Fruit fly (Drosophila melanogaster) whole organism, wandering third instar larva: ENCODE results near the gene CG1662.
A peak's percentile ranks its signal among the peaks of the same experiment; 100 is the strongest.

ENCODE experiments used
- Abd-B ChIP-seq: fragments of >200 bp; optimal IDR thresholded peaks from 2 replicates; lab custom pipeline; 2017; ENCODE audit warnings: missing biosample characterization, missing genetic modification characterization
- CG32264 ChIP-seq: fragments of 200-800 bp; sonication (Bioruptor generic); optimal IDR thresholded peaks from 2 replicates; lab custom pipeline; 2016; ENCODE audit warnings: missing biosample characterization, missing genetic modification characterization
- CG9705 ChIP-seq: fragments of 200-800 bp; sonication (Bioruptor generic); optimal IDR thresholded peaks from 2 replicates; lab custom pipeline; 2018; ENCODE audit warnings: missing biosample characterization, mild to moderate bottlenecking, missing genetic modification characterization
- CrebA ChIP-seq: fragments of 200-800 bp; sonication (Bioruptor generic); optimal IDR thresholded peaks from 2 replicates; lab custom pipeline; 2016; ENCODE audit warnings: missing biosample characterization, mild to moderate bottlenecking, missing genetic modification characterization, borderline replicate concordance
- Dfd ChIP-seq: fragments of >200 bp; optimal IDR thresholded peaks from 2 replicates; lab custom pipeline; 2017; ENCODE audit warnings: missing biosample characterization, missing genetic modification characterization
- Dif ChIP-seq: fragments of 200-275, 200-300 bp; sonication (Bioruptor generic); optimal IDR thresholded peaks from 2 replicates; lab custom pipeline; 2018; ENCODE audit warnings: missing biosample characterization, missing genetic modification characterization; ENCODE audit not compliant: partially characterized antibody
- GATAd ChIP-seq: sonication (Bioruptor generic); optimal IDR thresholded peaks from 2 replicates; lab custom pipeline; 2016; ENCODE audit warnings: missing biosample characterization, missing genetic modification characterization
- HLH106 ChIP-seq: fragments of 200-800 bp; optimal IDR thresholded peaks from 3 replicates; lab custom pipeline; 2019; ENCODE audit warnings: missing biosample characterization, mild to moderate bottlenecking, missing genetic modification characterization, moderate library complexity
- Hnf4 ChIP-seq: fragments of 200-800 bp; sonication (Bioruptor generic); optimal IDR thresholded peaks from 2 replicates; lab custom pipeline; 2016; ENCODE audit warnings: missing biosample characterization, mild to moderate bottlenecking, missing genetic modification characterization
- Hr78 ChIP-seq: fragments of >200 bp; optimal IDR thresholded peaks from 2 replicates; lab custom pipeline; 2017; ENCODE audit warnings: missing biosample characterization, missing genetic modification characterization
- Hr83 ChIP-seq: fragments of 200-300 bp; sonication (Bioruptor generic); optimal IDR thresholded peaks from 2 replicates; lab custom pipeline; 2016; ENCODE audit warnings: missing biosample characterization, mild to moderate bottlenecking, missing genetic modification characterization, moderate library complexity; ENCODE audit not compliant: poor library complexity, severe bottlenecking
- Jra ChIP-seq: sonication (Bioruptor generic); optimal IDR thresholded peaks from 2 replicates; lab custom pipeline; 2016; ENCODE audit warnings: missing biosample characterization, missing genetic modification characterization
- Mio ChIP-seq: sonication (Bioruptor generic); optimal IDR thresholded peaks from 2 replicates; lab custom pipeline; 2016; ENCODE audit warnings: missing biosample characterization, missing genetic modification characterization
- Myc ChIP-seq: fragments of >200 bp; optimal IDR thresholded peaks from 2 replicates; lab custom pipeline; 2017
- N ChIP-seq: fragments of >200 bp; optimal IDR thresholded peaks from 2 replicates; lab custom pipeline; 2018; ENCODE audit warnings: missing biosample characterization, missing external identifiers, missing genetic modification characterization
- OdsH ChIP-seq: fragments of 200-800 bp; sonication (Bioruptor generic); optimal IDR thresholded peaks from 2 replicates; lab custom pipeline; 2016; ENCODE audit warnings: missing biosample characterization, mild to moderate bottlenecking, missing genetic modification characterization
- Rel ChIP-seq, 2 experiments: fragments of 200-800 bp; sonication (Bioruptor generic) in 1 of 2; optimal IDR thresholded peaks; 2 replicates in 1 of 2; 3 replicates in 1 of 2; lab custom pipeline; 2016 to 2019; ENCODE audit warnings: mild to moderate bottlenecking in 2 of 2, missing biosample characterization in 2 of 2, missing genetic modification characterization in 2 of 2, moderate library complexity in 1 of 2
- Sp1 ChIP-seq: fragments of 200-800 bp; sonication (Bioruptor generic); optimal IDR thresholded peaks from 3 replicates; lab custom pipeline; 2019; ENCODE audit warnings: missing biosample characterization, mild to moderate bottlenecking, missing genetic modification characterization, moderate library complexity
- Vsx2 ChIP-seq: fragments of 200-300, 225-300 bp; sonication (Bioruptor generic); optimal IDR thresholded peaks from 2 replicates; lab custom pipeline; 2018; ENCODE audit warnings: missing biosample characterization, missing genetic modification characterization; ENCODE audit not compliant: partially characterized antibody
- br ChIP-seq: fragments of 200-800 bp; sonication (Bioruptor generic); optimal IDR thresholded peaks from 2 replicates; lab custom pipeline; 2016; ENCODE audit warnings: missing biosample characterization, missing genetic modification characterization
- brk ChIP-seq: fragments of 200-800 bp; sonication (Bioruptor generic); optimal IDR thresholded peaks from 2 replicates; lab custom pipeline; 2016; ENCODE audit warnings: missing biosample characterization, mild to moderate bottlenecking, missing genetic modification characterization
- dl ChIP-seq, 2 experiments: fragments of 175-275, 200-275 bp in 1 of 2; fragments of 200-275 bp in 1 of 2; sonication (Bioruptor generic); optimal IDR thresholded peaks; lab custom pipeline; 2018; ENCODE audit warnings: mild to moderate bottlenecking in 2 of 2, missing biosample characterization in 2 of 2, missing genetic modification characterization in 2 of 2, moderate library complexity in 2 of 2; ENCODE audit not compliant: partially characterized antibody in 2 of 2, insufficient read depth in 1 of 2
- dmrt93B ChIP-seq: fragments of 200-800 bp; sonication (Bioruptor generic); optimal IDR thresholded peaks from 2 replicates; lab custom pipeline; 2018; ENCODE audit warnings: missing biosample characterization, mild to moderate bottlenecking, missing genetic modification characterization
- dsf ChIP-seq: sonication (Bioruptor generic); optimal IDR thresholded peaks from 2 replicates; lab custom pipeline; 2016; ENCODE audit warnings: missing biosample characterization, missing genetic modification characterization, borderline replicate concordance
- ey ChIP-seq: fragments of 200-800 bp; sonication (Bioruptor generic); optimal IDR thresholded peaks from 2 replicates; lab custom pipeline; 2016; ENCODE audit warnings: missing biosample characterization, missing genetic modification characterization
- foxo ChIP-seq, 2 experiments: fragments of 200-800 bp; sonication (Bioruptor generic); optimal IDR thresholded peaks; 2 replicates in 1 of 2; 3 replicates in 1 of 2; lab custom pipeline; 2016 to 2017; ENCODE audit warnings: missing biosample characterization in 2 of 2, missing genetic modification characterization in 2 of 2
- fru ChIP-seq: fragments of 200-800 bp; sonication (Bioruptor generic); optimal IDR thresholded peaks from 3 replicates; lab custom pipeline; 2016; ENCODE audit warnings: missing biosample characterization, mild to moderate bottlenecking, missing genetic modification characterization
- h ChIP-seq: fragments of 200-800 bp; sonication (Bioruptor generic); optimal IDR thresholded peaks from 3 replicates; lab custom pipeline; 2016; ENCODE audit warnings: missing biosample characterization, mild to moderate bottlenecking, missing genetic modification characterization
- jim ChIP-seq: fragments of 175-275, 200-325 bp; sonication (Bioruptor generic); optimal IDR thresholded peaks from 2 replicates; lab custom pipeline; 2016; ENCODE audit warnings: missing biosample characterization, mild to moderate bottlenecking, missing genetic modification characterization
- lola ChIP-seq: fragments of >200 bp; optimal IDR thresholded peaks from 2 replicates; lab custom pipeline; 2017; ENCODE audit warnings: missing biosample characterization, missing genetic modification characterization
- pan ChIP-seq: fragments of >200 bp; optimal IDR thresholded peaks from 2 replicates; lab custom pipeline; 2017
- psq ChIP-seq: fragments of 200-800 bp; sonication (Bioruptor generic); optimal IDR thresholded peaks from 3 replicates; lab custom pipeline; 2017; ENCODE audit warnings: missing biosample characterization, mild to moderate bottlenecking, missing genetic modification characterization, moderate library complexity
- rgr ChIP-seq: fragments of 200-800 bp; sonication (Bioruptor generic); optimal IDR thresholded peaks from 3 replicates; lab custom pipeline; 2016; ENCODE audit warnings: missing biosample characterization, mild to moderate bottlenecking, missing genetic modification characterization
- sage ChIP-seq: fragments of 200-800 bp; sonication (Bioruptor generic); optimal IDR thresholded peaks from 2 replicates; lab custom pipeline; 2016; ENCODE audit warnings: missing biosample characterization, mild to moderate bottlenecking, missing genetic modification characterization
- sv ChIP-seq: fragments of 200-800 bp; sonication (Bioruptor generic); optimal IDR thresholded peaks from 3 replicates; lab custom pipeline; 2016; ENCODE audit warnings: missing biosample characterization, missing genetic modification characterization
- tai ChIP-seq: sonication (Bioruptor generic); optimal IDR thresholded peaks from 2 replicates; lab custom pipeline; 2016; ENCODE audit warnings: missing biosample characterization, missing genetic modification characterization
- usp ChIP-seq: fragments of >200 bp; optimal IDR thresholded peaks from 2 replicates; lab custom pipeline; 2017; ENCODE audit warnings: missing biosample characterization, missing genetic modification characterization
- woc ChIP-seq: sonication (Bioruptor generic); optimal IDR thresholded peaks from 2 replicates; lab custom pipeline; 2016; ENCODE audit warnings: missing biosample characterization, mild to moderate bottlenecking, missing genetic modification characterization

CG1662 gene

dm6 chrX:13371704-13372049, 15.7 kb upstream of the CG1662 start:
- TF ChIP-seq Dif = no peak
- TF ChIP-seq tai = no peak
- no peak for TF ChIP-seq Jra (GFP tag; lab: Kevin White, UChicago)
- TF ChIP-seq rgr (GFP tag; lab: Kevin White, UChicago) = no peak
- TF ChIP-seq h (GFP tag; lab: Kevin White, UChicago) = no peak
- no peak for TF ChIP-seq N (GFP tag; lab: Kevin White, UChicago)
- no peak for TF ChIP-seq HLH106 (tag; lab: Kevin White, UChicago)
- TF ChIP-seq Dfd = no peak
- TF ChIP-seq CG9705 = no peak
- no peak for TF ChIP-seq lola (GFP tag; lab: Kevin White, UChicago)
- TF ChIP-seq Myc (lab: Kevin White, UChicago) = no peak
- TF ChIP-seq jim (GFP tag; lab: Kevin White, UChicago) = no peak
- TF ChIP-seq brk (GFP tag; lab: Kevin White, UChicago) = no peak
- TF ChIP-seq pan (lab: Kevin White, UChicago) = no peak
- no peak for TF ChIP-seq Rel (GFP tag; optimal IDR thresholded peaks at IDR 0.05; lab: Kevin White, UChicago)
- TF ChIP-seq Rel (tag; optimal IDR thresholded peaks at IDR 0.05; lab: Kevin White, UChicago) = no peak
- TF ChIP-seq usp (GFP tag; lab: Kevin White, UChicago) = no peak
- no peak for TF ChIP-seq br
- no peak for TF ChIP-seq dl (GFP tag; optimal IDR thresholded peaks at IDR 0.05; lab: Kevin White, UChicago; ENCODE audit: insufficient read depth in 1 of 2, partially characterized antibody in 2 of 2)
- TF ChIP-seq Abd-B (GFP tag; lab: Kevin White, UChicago) = no peak

DNA sequence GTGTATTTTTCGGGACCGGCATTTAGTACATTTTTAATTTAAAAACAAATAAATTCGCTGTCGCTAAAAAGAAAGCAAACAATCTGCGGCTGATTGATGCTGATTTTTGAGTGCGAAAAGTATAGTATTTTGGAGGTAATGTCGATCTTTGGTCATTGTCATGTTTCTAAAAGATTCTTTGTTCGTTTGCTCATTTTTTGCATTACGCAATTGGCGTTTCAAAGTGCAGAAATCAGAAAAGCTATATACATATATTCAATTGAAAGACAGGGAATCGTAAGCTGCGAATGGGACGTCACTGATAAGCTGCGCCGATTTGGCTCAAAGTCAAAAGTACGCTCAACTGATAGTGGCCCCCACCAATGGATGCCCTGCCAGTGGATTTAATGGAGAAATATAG, 14.9 kb upstream of the CG1662 start:
- TF ChIP-seq ey (no peak), Dif (no peak), lola (GFP tag; lab: Kevin White, UChicago) (no peak)

dm6 chrX:13373239-13374153, 13.9 kb upstream of the CG1662 start:
- TF ChIP-seq HLH106 (tag; lab: Kevin White, UChicago) (peak; percentile 90), CG32264 (GFP tag; lab: Kevin White, UChicago) (no peak), br (peak; percentile 79), sv (GFP tag; lab: Kevin White, UChicago) (peak; percentile 63), Hnf4 (GFP tag; lab: Kevin White, UChicago) (peak; percentile 76), brk (GFP tag; lab: Kevin White, UChicago) (peak; percentile 91), psq (GFP tag; lab: Kevin White, UChicago) (peak; percentile 82), Dfd (no peak), Hr83 (no peak), dl (GFP tag; optimal IDR thresholded peaks at IDR 0.05; lab: Kevin White, UChicago; ENCODE audit: insufficient read depth in 1 of 2, partially characterized antibody in 2 of 2) (peak in 1 of 2 experiments; percentile 0), GATAd (GFP tag; lab: Kevin White, UChicago) (peak; percentile 37), foxo (GFP tag; optimal IDR thresholded peaks at IDR 0.05; lab: Kevin White, UChicago) (peak in 1 of 2 experiments; percentile 70), Hr78 (GFP tag; lab: Kevin White, UChicago) (no peak), OdsH (GFP tag; lab: Kevin White, UChicago) (peak; percentile 87), fru (GFP tag; lab: Kevin White, UChicago) (peak; percentile 53), tai (no peak), woc (GFP tag; lab: Kevin White, UChicago) (peak; percentile 75), rgr (GFP tag; lab: Kevin White, UChicago) (peak; percentile 92), Jra (GFP tag; lab: Kevin White, UChicago) (peak; percentile 44), dsf (GFP tag; lab: Kevin White, UChicago) (peak; percentile 55), Dif (no peak), N (GFP tag; lab: Kevin White, UChicago) (no peak), Vsx2 (no peak), usp (GFP tag; lab: Kevin White, UChicago) (no peak), Sp1 (GFP tag; lab: Kevin White, UChicago) (peak; percentile 94), Myc (lab: Kevin White, UChicago) (peak; percentile 1), Abd-B (GFP tag; lab: Kevin White, UChicago) (no peak), ey (peak; percentile 83), Mio (GFP tag; lab: Kevin White, UChicago) (no peak), CrebA (GFP tag; lab: Kevin White, UChicago) (no peak), sage (GFP tag; lab: Kevin White, UChicago) (peak; percentile 61), lola (GFP tag; lab: Kevin White, UChicago) (no peak), dmrt93B (GFP tag; lab: Kevin White, UChicago) (peak; percentile 71), jim (GFP tag; lab: Kevin White, UChicago) (no peak), h (GFP tag; lab: Kevin White, UChicago) (peak; percentile 92), Rel (GFP tag; optimal IDR thresholded peaks at IDR 0.05; lab: Kevin White, UChicago) (no peak), Rel (tag; optimal IDR thresholded peaks at IDR 0.05; lab: Kevin White, UChicago) (peak; percentile 57), pan (lab: Kevin White, UChicago) (no peak), CG9705 (peak; percentile 69)
